Worm (Caenorhabditis elegans): ENCODE data around the gene F27E5.9.

The F27E5.9 gene

ce11 chrII:10170837-10171318, 36.1 kb downstream of the F27E5.9 start, which contains the start of gene gpd-4:
gpd-4 (plus strand) TSS chrII:10171268.
- TF ChIP-seq cog-1 (tag; optimal IDR thresholded peaks at IDR 0.05) (no peak), tab-1 (GFP tag; IDR thresholded peaks at IDR 0.05) (no peak), med-1 (GFP tag; optimal IDR thresholded peaks at IDR 0.05; ENCODE audit: insufficient read depth) (no peak), ztf-23 (GFP tag; IDR thresholded peaks at IDR 0.05) (no peak), klf-2 (GFP tag; conservative IDR thresholded peaks at IDR 0.05) (no peak), T22C8.4 (GFP tag; IDR thresholded peaks at IDR 0.05) (0 out of 2 replicates have a peak, but pooled peaks have one; percentile 17)

- no peak for TF ChIP-seq flt-1 (GFP tag; IDR thresholded peaks at IDR 0.05)
- TF ChIP-seq T22C8.4 (GFP tag; IDR thresholded peaks at IDR 0.05), result no peak
- no peak for TF ChIP-seq cog-1 (tag; optimal IDR thresholded peaks at IDR 0.05)
- no peak for TF ChIP-seq tab-1 (GFP tag; IDR thresholded peaks at IDR 0.05)
- TF ChIP-seq ref-1 (GFP tag; conservative IDR thresholded peaks at IDR 0.05), result no peak
- no peak for TF ChIP-seq ztf-29 (GFP tag; IDR thresholded peaks at IDR 0.05)
- no peak for TF ChIP-seq klf-2 (GFP tag; conservative IDR thresholded peaks at IDR 0.05)
- no peak for TF ChIP-seq med-1 (GFP tag; optimal IDR thresholded peaks at IDR 0.05; ENCODE audit: insufficient read depth)
- no peak for TF ChIP-seq ztf-23 (GFP tag; IDR thresholded peaks at IDR 0.05)
These were observed 37.8 kb downstream of the F27E5.9 start, which contains the start of gene wbp-11 for ce11 chrII:10172436-10172973. wbp-11 (plus strand) TSS chrII:10172923.

- TF ChIP-seq T22C8.4 (GFP tag; IDR thresholded peaks at IDR 0.05) (peak; percentile 37; the same call in 1 of the 2 replicates), ztf-23 (GFP tag; IDR thresholded peaks at IDR 0.05) (no peak)
These were observed 39.6 kb downstream of the F27E5.9 start, which contains the start of gene F33H1.4 for ce11 chrII:10174338-10174737. F33H1.4 (plus strand) TSS chrII:10174648.

ce11 chrII:10182634-10183033, 47.9 kb downstream of the F27E5.9 start, which contains the start of gene srd-1:
srd-1 (minus strand) TSS chrII:10182734.
- TF ChIP-seq tab-1 (GFP tag; IDR thresholded peaks at IDR 0.05) (no peak), ztf-23 (GFP tag; IDR thresholded peaks at IDR 0.05) (no peak), cog-1 (tag; optimal IDR thresholded peaks at IDR 0.05) (no peak), ztf-29 (GFP tag; IDR thresholded peaks at IDR 0.05) (no peak), T22C8.4 (GFP tag; IDR thresholded peaks at IDR 0.05) (no peak), med-1 (GFP tag; optimal IDR thresholded peaks at IDR 0.05; ENCODE audit: insufficient read depth) (no peak), klf-2 (GFP tag; conservative IDR thresholded peaks at IDR 0.05) (no peak), flt-1 (GFP tag; IDR thresholded peaks at IDR 0.05) (no peak), ref-1 (GFP tag; conservative IDR thresholded peaks at IDR 0.05) (no peak)
